Worm (Caenorhabditis elegans) whole organism, L3 larva: ENCODE data around the gene unc-46.

Experiments
- ama-1 ChIP-seq: fragments of 150-350 bp; optimal IDR thresholded peaks from 2 replicates; lab custom pipeline; 2018
- elt-3 ChIP-seq, 3 experiments: fragments of 150-350 bp in 1 of 3; sonication (generic microtip) in 2 of 3; optimal IDR thresholded peaks; 2 replicates in 2 of 3; 4 replicates in 1 of 3; lab custom pipeline; 2014 to 2017; ENCODE audit warnings: missing biosample characterization in 3 of 3, missing genetic modification characterization in 3 of 3
- pha-4 ChIP-seq: fragments of 150-350 bp; optimal IDR thresholded peaks from 2 replicates; lab custom pipeline; 2014; ENCODE audit warnings: missing biosample characterization, missing genetic modification reagents, missing genetic modification characterization
- tbx-2 ChIP-seq: sonication (generic microtip); optimal IDR thresholded peaks from 2 replicates; lab custom pipeline; 2016; ENCODE audit warnings: mild to moderate bottlenecking, missing genetic modification characterization, missing compliant biosample characterization
- ztf-4 ChIP-seq: fragments of 150-350 bp; optimal IDR thresholded peaks from 2 replicates; lab custom pipeline; 2014; ENCODE audit warnings: missing biosample characterization, missing genetic modification characterization

DNA sequence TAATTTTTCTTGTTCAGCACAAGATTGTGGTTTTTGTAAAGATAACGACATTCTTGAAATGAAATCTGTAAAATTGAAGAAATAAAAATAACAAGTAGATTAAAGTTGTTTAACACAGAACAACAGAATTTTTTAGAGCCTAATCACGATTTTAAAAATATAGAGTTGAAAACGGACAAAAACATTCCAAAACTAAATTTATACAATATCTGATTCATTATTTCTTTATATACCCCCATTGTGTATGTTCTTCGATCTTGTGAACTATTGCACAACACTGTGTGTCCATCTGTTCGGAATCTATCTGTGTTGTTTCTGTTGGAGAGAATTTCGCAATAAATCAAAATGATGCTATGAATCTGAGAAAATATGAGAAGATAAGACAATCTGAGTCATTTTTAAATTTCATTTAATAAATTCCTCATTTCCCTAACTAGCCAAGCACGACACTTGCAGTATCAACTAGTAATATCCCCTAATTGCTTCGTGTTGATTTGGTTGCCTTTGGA is 13.8 kb downstream of the unc-46 start, which contains the start of gene Y58A7A.4:
- TF ChIP-seq tbx-2 (tag; lab: Kevin White, UChicago) (no peak), pha-4 (tag; lab: Kevin White, UChicago) (no peak), ama-1 (lab: Kevin White, UChicago) (no peak), ztf-4 (no peak), elt-3 (tag; optimal IDR thresholded peaks at IDR 0.05; lab: Kevin White, UChicago) (no peak)
